Worm (Caenorhabditis elegans) whole organism, L3 larva: ENCODE results near the gene exos-9.

ENCODE experiments used
- R02D3.7 ChIP-seq: fragments of 150-350 bp; optimal IDR thresholded peaks from 2 replicates; lab custom pipeline; 2014; ENCODE audit warnings: missing biosample characterization, missing genetic modification characterization
- ZK546.5 ChIP-seq: sonication (generic microtip); optimal IDR thresholded peaks from 2 replicates; lab custom pipeline; 2017; ENCODE audit warnings: missing biosample characterization, missing genetic modification characterization
- aly-2 ChIP-seq: fragments of 150-350 bp; optimal IDR thresholded peaks from 2 replicates; lab custom pipeline; 2014; ENCODE audit warnings: missing biosample characterization, missing genetic modification characterization
- ama-1 ChIP-seq: fragments of 150-350 bp; optimal IDR thresholded peaks from 2 replicates; lab custom pipeline; 2018
- ceh-16 ChIP-seq: sonication (generic microtip); optimal IDR thresholded peaks from 2 replicates; lab custom pipeline; 2017; ENCODE audit warnings: missing biosample characterization, missing genetic modification characterization
- ceh-28 ChIP-seq: fragments of 150-350 bp; optimal IDR thresholded peaks from 2 replicates; lab custom pipeline; 2014; ENCODE audit warnings: missing biosample characterization, missing genetic modification reagents, missing genetic modification characterization
- ceh-82 ChIP-seq: fragments of 150-350 bp; optimal IDR thresholded peaks from 2 replicates; lab custom pipeline; 2014; ENCODE audit warnings: missing biosample characterization, missing genetic modification characterization
- ceh-9 ChIP-seq: sonication (generic microtip); optimal IDR thresholded peaks from 2 replicates; lab custom pipeline; 2018; ENCODE audit warnings: missing biosample characterization, missing genetic modification characterization
- daf-12 ChIP-seq: fragments of 150-350 bp; optimal IDR thresholded peaks from 2 replicates; lab custom pipeline; 2014; ENCODE audit warnings: missing biosample characterization, missing genetic modification reagents, missing genetic modification characterization
- egl-27 ChIP-seq: sonication (generic microtip); optimal IDR thresholded peaks from 4 replicates; lab custom pipeline; 2017; ENCODE audit warnings: missing biosample characterization, missing genetic modification reagents, missing genetic modification characterization
- egl-5 ChIP-seq: fragments of 150-350 bp; optimal IDR thresholded peaks from 2 replicates; lab custom pipeline; 2017; ENCODE audit warnings: missing biosample characterization, missing genetic modification reagents, missing genetic modification characterization, inconsistent platforms
- elt-1 ChIP-seq: fragments of 150-350 bp; optimal IDR thresholded peaks from 2 replicates; lab custom pipeline; 2014; ENCODE audit warnings: missing biosample characterization, missing genetic modification characterization
- elt-2 ChIP-seq: sonication (generic microtip); optimal IDR thresholded peaks from 2 replicates; lab custom pipeline; 2016; ENCODE audit warnings: missing genetic modification reagents, mild to moderate bottlenecking, missing genetic modification characterization, missing compliant biosample characterization
- elt-3 ChIP-seq, 3 experiments: fragments of 150-350 bp in 1 of 3; sonication (generic microtip) in 2 of 3; optimal IDR thresholded peaks; 2 replicates in 2 of 3; 4 replicates in 1 of 3; lab custom pipeline; 2014 to 2017; ENCODE audit warnings: missing biosample characterization in 3 of 3, missing genetic modification characterization in 3 of 3
- eor-1 ChIP-seq, 2 experiments: fragments of 150-350 bp; optimal IDR thresholded peaks; 2 replicates each; lab custom pipeline; 2014 to 2018; ENCODE audit warnings: missing biosample characterization in 2 of 2, missing genetic modification characterization in 2 of 2
- fkh-10 ChIP-seq: sonication (generic microtip); optimal IDR thresholded peaks from 2 replicates; lab custom pipeline; 2017; ENCODE audit warnings: missing biosample characterization, missing genetic modification reagents, missing genetic modification characterization
- fos-1 ChIP-seq: fragments of 150-350 bp; optimal IDR thresholded peaks from 2 replicates; lab custom pipeline; 2014; ENCODE audit warnings: missing biosample characterization, missing genetic modification characterization
- hmg-11 ChIP-seq: sonication (generic microtip); optimal IDR thresholded peaks from 2 replicates; lab custom pipeline; 2016; ENCODE audit warnings: missing genetic modification characterization, missing compliant biosample characterization
- jun-1 ChIP-seq: fragments of 150-350 bp; optimal IDR thresholded peaks from 2 replicates; lab custom pipeline; 2014; ENCODE audit warnings: missing biosample characterization, missing genetic modification reagents, missing genetic modification characterization
- lin-39 ChIP-seq: fragments of 150-350 bp; optimal IDR thresholded peaks from 2 replicates; lab custom pipeline; 2018; ENCODE audit warnings: missing biosample characterization, missing genetic modification reagents, missing genetic modification characterization
- lsy-12 ChIP-seq: sonication (generic microtip); optimal IDR thresholded peaks from 2 replicates; lab custom pipeline; 2016; ENCODE audit warnings: mild to moderate bottlenecking, missing genetic modification characterization, missing compliant biosample characterization
- mdl-1 ChIP-seq: fragments of 150-350 bp; optimal IDR thresholded peaks from 2 replicates; lab custom pipeline; 2014; ENCODE audit warnings: missing biosample characterization, missing genetic modification characterization
- mml-1 ChIP-seq: fragments of 150-350 bp; sonication (generic microtip); optimal IDR thresholded peaks from 3 replicates; lab custom pipeline; 2014; ENCODE audit warnings: missing biosample characterization, missing genetic modification characterization
- nfya-1 ChIP-seq: sonication (generic microtip); optimal IDR thresholded peaks from 2 replicates; lab custom pipeline; 2017; ENCODE audit warnings: missing genetic modification characterization, mild to moderate bottlenecking, missing compliant biosample characterization, antibody characterized with exemption, moderate library complexity; ENCODE audit not compliant: insufficient read depth
- nhr-11 ChIP-seq: fragments of 150-350 bp; optimal IDR thresholded peaks from 2 replicates; lab custom pipeline; 2014; ENCODE audit warnings: missing biosample characterization, missing genetic modification characterization
- nhr-12 ChIP-seq: fragments of 150-350 bp; optimal IDR thresholded peaks from 2 replicates; lab custom pipeline; 2014; ENCODE audit warnings: missing biosample characterization, missing genetic modification characterization
- nhr-23 ChIP-seq: fragments of 150-350 bp; optimal IDR thresholded peaks from 2 replicates; lab custom pipeline; 2014; ENCODE audit warnings: missing biosample characterization, missing genetic modification reagents, missing genetic modification characterization
- nhr-237 ChIP-seq: fragments of 150-350 bp; optimal IDR thresholded peaks from 2 replicates; lab custom pipeline; 2014; ENCODE audit warnings: missing biosample characterization, missing genetic modification characterization
- nhr-25 ChIP-seq: sonication (generic microtip); optimal IDR thresholded peaks from 2 replicates; lab custom pipeline; 2017; ENCODE audit warnings: missing biosample characterization, missing genetic modification characterization
- nhr-28 ChIP-seq: fragments of 150-350 bp; optimal IDR thresholded peaks from 2 replicates; lab custom pipeline; 2014; ENCODE audit warnings: missing biosample characterization, missing genetic modification characterization
- nhr-43 ChIP-seq: sonication (generic microtip); optimal IDR thresholded peaks from 2 replicates; lab custom pipeline; 2016; ENCODE audit warnings: mild to moderate bottlenecking, missing genetic modification characterization, missing compliant biosample characterization; ENCODE audit not compliant: poor library complexity, severe bottlenecking
- nhr-67 ChIP-seq: fragments of 150-350 bp; optimal IDR thresholded peaks from 2 replicates; lab custom pipeline; 2014; ENCODE audit warnings: missing biosample characterization, missing genetic modification characterization
- nhr-77 ChIP-seq: fragments of 150-350 bp; optimal IDR thresholded peaks from 2 replicates; lab custom pipeline; 2014; ENCODE audit warnings: missing biosample characterization, missing genetic modification characterization
- pha-4 ChIP-seq: fragments of 150-350 bp; optimal IDR thresholded peaks from 2 replicates; lab custom pipeline; 2014; ENCODE audit warnings: missing biosample characterization, missing genetic modification reagents, missing genetic modification characterization
- pqm-1 ChIP-seq: fragments of 150-350 bp; optimal IDR thresholded peaks from 2 replicates; lab custom pipeline; 2017; ENCODE audit warnings: missing biosample characterization, missing genetic modification characterization, inconsistent platforms
- sea-2 ChIP-seq: fragments of 150-350 bp; sonication (generic microtip); optimal IDR thresholded peaks from 4 replicates; lab custom pipeline; 2014; ENCODE audit warnings: missing biosample characterization, missing genetic modification reagents, missing genetic modification characterization
- snpc-4 ChIP-seq: fragments of 150-350 bp; optimal IDR thresholded peaks from 2 replicates; lab custom pipeline; 2014; ENCODE audit warnings: missing biosample characterization, missing genetic modification characterization
- tbx-2 ChIP-seq: sonication (generic microtip); optimal IDR thresholded peaks from 2 replicates; lab custom pipeline; 2016; ENCODE audit warnings: mild to moderate bottlenecking, missing genetic modification characterization, missing compliant biosample characterization
- unc-62 ChIP-seq: fragments of 150-350 bp; sonication (generic microtip); optimal IDR thresholded peaks from 4 replicates; lab custom pipeline; 2014; ENCODE audit warnings: missing biosample characterization, missing genetic modification reagents, missing genetic modification characterization
- zag-1 ChIP-seq: fragments of 150-350 bp; optimal IDR thresholded peaks from 2 replicates; lab custom pipeline; 2014; ENCODE audit warnings: missing biosample characterization, missing genetic modification characterization
- ztf-4 ChIP-seq: fragments of 150-350 bp; optimal IDR thresholded peaks from 2 replicates; lab custom pipeline; 2014; ENCODE audit warnings: missing biosample characterization, missing genetic modification characterization

exos-9 gene

ce11 chrIII:7203130-7203775 is 5.4 kb upstream of the exos-9 start:
- TF ChIP-seq eor-1 (tag; optimal IDR thresholded peaks at IDR 0.05; lab: Kevin White, UChicago): no peak
- TF ChIP-seq daf-12 (tag; lab: Kevin White, UChicago): no peak
- TF ChIP-seq ZK546.5 (tag; lab: Kevin White, UChicago): no peak
- no peak for TF ChIP-seq nhr-67 (tag; lab: Kevin White, UChicago)
- TF ChIP-seq nfya-1 (tag; lab: Kevin White, UChicago): no peak
- no peak for TF ChIP-seq sea-2 (GFP tag; lab: Kevin White, UChicago)
- TF ChIP-seq aly-2 (tag; lab: Kevin White, UChicago): no peak
- TF ChIP-seq mml-1 (tag; lab: Kevin White, UChicago): no peak
- TF ChIP-seq fkh-10 (GFP tag; lab: Kevin White, UChicago): no peak
- no peak for TF ChIP-seq elt-1 (tag; lab: Kevin White, UChicago)
- no peak for TF ChIP-seq nhr-11 (tag; lab: Kevin White, UChicago)
- TF ChIP-seq nhr-77 (tag; lab: Kevin White, UChicago): no peak
- TF ChIP-seq elt-2 (tag; lab: Kevin White, UChicago): no peak
- no peak for TF ChIP-seq ceh-16 (tag; lab: Kevin White, UChicago)
- TF ChIP-seq R02D3.7: no peak
- TF ChIP-seq fos-1 (tag; lab: Kevin White, UChicago): no peak
- TF ChIP-seq lin-39 (tag; lab: Kevin White, UChicago): no peak
- peak; percentile 68 for TF ChIP-seq nhr-23 (tag; lab: Kevin White, UChicago)
- no peak for TF ChIP-seq egl-5
- TF ChIP-seq unc-62 (GFP tag; lab: Kevin White, UChicago): no peak
- TF ChIP-seq ama-1: no peak
- no peak for TF ChIP-seq ceh-82 (tag; lab: Kevin White, UChicago)
- TF ChIP-seq ceh-28 (tag; lab: Kevin White, UChicago): peak; percentile 49
- TF ChIP-seq ztf-4 (tag; lab: Kevin White, UChicago): no peak
- TF ChIP-seq elt-3 (tag; optimal IDR thresholded peaks at IDR 0.05; lab: Kevin White, UChicago): peak in 1 of 3 experiments; percentile 44
- no peak for TF ChIP-seq nhr-12 (tag; lab: Kevin White, UChicago)
- no peak for TF ChIP-seq nhr-43 (tag; lab: Kevin White, UChicago)
- no peak for TF ChIP-seq nhr-237
- TF ChIP-seq nhr-28 (tag; lab: Kevin White, UChicago): no peak
- TF ChIP-seq pha-4: no peak
- no peak for TF ChIP-seq pqm-1 (tag; lab: Kevin White, UChicago)
- no peak for TF ChIP-seq egl-27 (tag; lab: Kevin White, UChicago)
- no peak for TF ChIP-seq zag-1 (tag; lab: Kevin White, UChicago)
- no peak for TF ChIP-seq mdl-1 (tag; lab: Kevin White, UChicago)
- peak; percentile 58 for TF ChIP-seq nhr-25 (tag; lab: Kevin White, UChicago)
- no peak for TF ChIP-seq hmg-11 (tag; lab: Kevin White, UChicago)
- TF ChIP-seq jun-1: no peak
- no peak for TF ChIP-seq snpc-4 (tag; lab: Kevin White, UChicago)
- peak; percentile 5 for TF ChIP-seq lsy-12
- TF ChIP-seq ceh-9 (tag; lab: Kevin White, UChicago): no peak
- no peak for TF ChIP-seq tbx-2 (tag; lab: Kevin White, UChicago)

- TF ChIP-seq elt-3 (tag; optimal IDR thresholded peaks at IDR 0.05; lab: Kevin White, UChicago): peak in 1 of 3 experiments; percentile 47
- TF ChIP-seq nhr-25 (tag; lab: Kevin White, UChicago): peak; percentile 80
- TF ChIP-seq nhr-23 (tag; lab: Kevin White, UChicago): peak; percentile 89
- TF ChIP-seq lin-39 (tag; lab: Kevin White, UChicago): no peak
- no peak for TF ChIP-seq sea-2 (GFP tag; lab: Kevin White, UChicago)
- TF ChIP-seq nhr-43 (tag; lab: Kevin White, UChicago): peak; percentile 62
- TF ChIP-seq mdl-1 (tag; lab: Kevin White, UChicago): no peak
Measured at ce11 chrIII:7201378-7202256, 3.7 kb upstream of the exos-9 start, which contains the start of gene dpy-31. Gene dpy-31, plus strand, starts transcription at chrIII:7202206.
